Worm (Caenorhabditis elegans) whole organism, L4/young adult: ENCODE results near the gene sru-4.

ENCODE experiments used
- W03F9.2 ChIP-seq: fragments of 150-350 bp; optimal IDR thresholded peaks from 2 replicates; lab custom pipeline; 2014; ENCODE audit warnings: missing biosample characterization, missing genetic modification characterization
- dao-5 ChIP-seq: sonication (generic microtip); optimal IDR thresholded peaks from 2 replicates; lab custom pipeline; 2016; ENCODE audit warnings: missing genotype, missing genetic modification characterization, moderate library complexity, missing compliant biosample characterization
- him-1 ChIP-seq: sonication (generic microtip); optimal IDR thresholded peaks from 2 replicates; lab custom pipeline; 2016; ENCODE audit warnings: missing genotype, missing genetic modification reagents, missing genetic modification characterization, missing compliant biosample characterization

DNA sequence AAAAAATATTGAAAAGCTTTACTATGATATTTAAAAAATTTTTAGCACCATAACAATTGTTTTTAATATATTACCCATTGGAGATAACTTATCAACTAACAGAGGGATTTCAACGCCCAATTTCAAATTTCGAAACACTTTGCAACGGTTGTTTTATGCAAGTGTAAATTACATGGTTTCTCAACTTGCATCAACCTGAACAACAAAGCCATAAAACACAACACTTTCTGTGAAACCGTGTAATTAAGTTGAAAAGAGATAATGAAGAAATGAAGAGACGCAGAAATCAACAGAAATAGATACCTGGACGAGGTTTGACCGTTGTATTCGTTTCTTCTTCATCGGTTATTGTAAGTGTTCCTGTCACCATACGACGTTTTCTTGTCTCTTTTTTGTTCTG is 47.8 kb upstream of the sru-4 start, which contains the start of gene cpin-1:
- TF ChIP-seq him-1 (tag; lab: Kevin White, UChicago) = no peak
- TF ChIP-seq W03F9.2 (tag; lab: Kevin White, UChicago) = no peak
- TF ChIP-seq dao-5 = no peak
